Worm (Caenorhabditis elegans): Measurements from ENCODE around the gene C05G5.1.

DNA sequence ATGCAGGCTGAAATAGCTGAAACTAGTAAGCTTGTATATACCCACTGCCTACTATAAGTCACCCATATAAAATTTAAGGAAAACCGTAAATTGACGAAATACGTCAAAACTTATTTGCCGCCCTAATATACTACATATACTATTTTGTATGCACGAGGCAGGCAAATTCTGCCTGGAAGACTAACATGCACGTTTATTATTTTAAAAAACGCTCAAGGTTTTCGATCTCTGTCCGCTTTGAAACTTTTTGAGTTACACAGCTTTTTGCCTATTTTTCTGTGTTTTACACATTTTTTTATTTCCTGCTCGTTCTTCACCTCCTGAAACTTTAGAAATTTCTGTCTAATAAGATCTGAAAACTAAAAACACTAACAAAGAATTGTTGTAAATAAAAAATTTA is 3.3 kb upstream of the C05G5.1 start:
- TF ChIP-seq lsy-2 (tag; optimal IDR thresholded peaks at IDR 0.05) (no peak), elt-3 (tag; optimal IDR thresholded peaks at IDR 0.05) (no peak)

All from whole organism, L1 larva.